Worm (Caenorhabditis elegans) whole organism, L1 larva: ENCODE measurements around the gene abi-1.

Experiments
- C16A3.4 ChIP-seq: fragments of 150-350 bp; optimal IDR thresholded peaks from 2 replicates; lab custom pipeline; 2014; ENCODE audit warnings: missing biosample characterization, missing genetic modification characterization
- F16B12.6 ChIP-seq: fragments of 150-350 bp; optimal IDR thresholded peaks from 2 replicates; lab custom pipeline; 2014; ENCODE audit warnings: missing biosample characterization, missing genetic modification characterization
- aha-1 ChIP-seq: fragments of 150-350 bp; optimal IDR thresholded peaks from 2 replicates; lab custom pipeline; 2014; ENCODE audit warnings: missing biosample characterization, missing genetic modification characterization
- alr-1 ChIP-seq: fragments of 200-800 bp; sonication (Bioruptor generic); optimal IDR thresholded peaks from 2 replicates; lab custom pipeline; 2018; ENCODE audit warnings: borderline replicate concordance, mild to moderate bottlenecking, missing genetic modification characterization, missing compliant biosample characterization
- ceh-8 ChIP-seq: fragments of 200-800 bp; sonication (Bioruptor generic); optimal IDR thresholded peaks from 2 replicates; lab custom pipeline; 2018; ENCODE audit warnings: mild to moderate bottlenecking, missing genetic modification characterization, moderate library complexity, missing compliant biosample characterization
- ceh-82 ChIP-seq, 3 experiments: fragments of 150-350 bp in 1 of 3; sonication (generic microtip) in 2 of 3; optimal IDR thresholded peaks; 2 replicates each; lab custom pipeline; 2014 to 2017; ENCODE audit warnings: missing biosample characterization in 3 of 3, missing genetic modification characterization in 3 of 3
- ceh-88 ChIP-seq: fragments of 200-800 bp; sonication (Bioruptor generic); IDR thresholded peaks from 2 replicates; pipeline ENCODE4 v1.3.6; 2022; ENCODE audit warnings: missing genetic modification characterization, missing compliant biosample characterization
- ces-1 ChIP-seq: fragments of 150-350 bp; optimal IDR thresholded peaks from 2 replicates; lab custom pipeline; 2014; ENCODE audit warnings: missing biosample characterization, missing genetic modification reagents, missing genetic modification characterization
- dpl-1 ChIP-seq, 3 experiments: fragments of 150-350 bp in 2 of 3; sonication (generic microtip) in 1 of 3; optimal IDR thresholded peaks; 2 replicates each; lab custom pipeline; 2014 to 2017; ENCODE audit warnings: missing biosample characterization in 3 of 3, missing genetic modification characterization in 3 of 3, missing genetic modification reagents in 3 of 3
- dsc-1 ChIP-seq: sonication (generic microtip); optimal IDR thresholded peaks from 2 replicates; lab custom pipeline; 2016; ENCODE audit warnings: mild to moderate bottlenecking, missing genetic modification characterization, missing compliant biosample characterization
- efl-1 ChIP-seq, 4 experiments: fragments of 150-350 bp; optimal IDR thresholded peaks in 3 of 4; peaks in 1 of 4; 1 replicate in 1 of 4; 2 replicates in 3 of 4; lab custom pipeline; 2014; ENCODE audit warnings: missing biosample characterization in 2 of 4, missing genetic modification characterization in 2 of 4, missing genetic modification reagents in 2 of 4
- egl-13 ChIP-seq: sonication (generic microtip); optimal IDR thresholded peaks from 2 replicates; lab custom pipeline; 2016; ENCODE audit warnings: missing genotype, missing genetic modification reagents, missing genetic modification characterization, missing compliant biosample characterization
- egl-27 ChIP-seq, 2 experiments: fragments of 150-350 bp in 1 of 2; sonication (generic microtip); optimal IDR thresholded peaks; 3 replicates each; lab custom pipeline; 2017 to 2018; ENCODE audit warnings: missing biosample characterization in 2 of 2, missing genetic modification characterization in 2 of 2, missing genetic modification reagents in 2 of 2
- ets-5 ChIP-seq: fragments of 200-800 bp; sonication (Bioruptor generic); IDR thresholded peaks from 2 replicates; pipeline ENCODE4 v1.3.6; 2022; ENCODE audit warnings: missing genetic modification characterization, missing compliant biosample characterization
- fkh-8 ChIP-seq: sonication (generic microtip); optimal IDR thresholded peaks from 2 replicates; lab custom pipeline; 2016; ENCODE audit warnings: mild to moderate bottlenecking, missing genetic modification characterization, missing compliant biosample characterization
- fos-1 ChIP-seq: fragments of 150-350 bp; optimal IDR thresholded peaks from 2 replicates; lab custom pipeline; 2014; ENCODE audit warnings: missing biosample characterization, missing genetic modification characterization
- grh-1 ChIP-seq: fragments of 200-800 bp; sonication (Bioruptor generic); IDR thresholded peaks from 2 replicates; pipeline ENCODE4 v1.3.6; 2022; ENCODE audit warnings: missing genetic modification reagents, missing genetic modification characterization, missing compliant biosample characterization
- hlh-17 ChIP-seq: fragments of 200-800 bp; sonication (Bioruptor generic); optimal IDR thresholded peaks from 2 replicates; lab custom pipeline; 2018; ENCODE audit warnings: missing genetic modification characterization, mild to moderate bottlenecking, missing compliant biosample characterization, moderate library complexity, borderline replicate concordance
- hlh-4 ChIP-seq: sonication (generic microtip); optimal IDR thresholded peaks from 2 replicates; lab custom pipeline; 2016; ENCODE audit warnings: mild to moderate bottlenecking, missing genetic modification characterization, missing compliant biosample characterization
- irx-1 ChIP-seq: sonication (generic microtip); optimal IDR thresholded peaks from 2 replicates; lab custom pipeline; 2016; ENCODE audit warnings: missing genetic modification characterization, missing compliant biosample characterization
- jun-1 ChIP-seq: fragments of 150-350 bp; optimal IDR thresholded peaks from 2 replicates; lab custom pipeline; 2014; ENCODE audit warnings: missing biosample characterization, missing genetic modification reagents, missing genetic modification characterization
- lin-14 ChIP-seq: fragments of 200-800 bp; sonication (Bioruptor generic); optimal IDR thresholded peaks from 2 replicates; lab custom pipeline; 2018; ENCODE audit warnings: mild to moderate bottlenecking, missing genetic modification characterization, moderate library complexity, missing compliant biosample characterization
- lin-15B ChIP-seq: fragments of 150-350 bp; sonication (generic microtip); optimal IDR thresholded peaks from 3 replicates; lab custom pipeline; 2014; ENCODE audit warnings: missing biosample characterization, missing genetic modification characterization
- lir-3 ChIP-seq: sonication (generic microtip); optimal IDR thresholded peaks from 2 replicates; lab custom pipeline; 2016; ENCODE audit warnings: mild to moderate bottlenecking, missing genetic modification characterization, moderate library complexity, missing compliant biosample characterization; ENCODE audit not compliant: poor library complexity
- lsy-2 ChIP-seq, 2 experiments: fragments of 150-350 bp; optimal IDR thresholded peaks; 2 replicates each; lab custom pipeline; 2014; ENCODE audit warnings: missing biosample characterization in 2 of 2, missing genetic modification characterization in 2 of 2
- mdl-1 ChIP-seq, 2 experiments: fragments of 150-350 bp; optimal IDR thresholded peaks; 2 replicates each; lab custom pipeline; 2014 to 2017; ENCODE audit warnings: missing biosample characterization in 2 of 2, missing genetic modification characterization in 2 of 2, inconsistent platforms in 1 of 2
- mef-2 ChIP-seq: fragments of 150-350 bp; optimal IDR thresholded peaks from 2 replicates; lab custom pipeline; 2014; ENCODE audit warnings: missing biosample characterization, missing genetic modification characterization
- nhr-11 ChIP-seq: fragments of 150-350 bp; optimal IDR thresholded peaks from 2 replicates; lab custom pipeline; 2014; ENCODE audit warnings: missing biosample characterization, missing genetic modification characterization
- nhr-12 ChIP-seq: sonication (generic microtip); optimal IDR thresholded peaks from 2 replicates; lab custom pipeline; 2017; ENCODE audit warnings: missing biosample characterization, missing genetic modification characterization
- nhr-20 ChIP-seq: sonication (generic microtip); optimal IDR thresholded peaks from 2 replicates; lab custom pipeline; 2016; ENCODE audit warnings: mild to moderate bottlenecking, missing genetic modification characterization, missing compliant biosample characterization
- nhr-28 ChIP-seq: fragments of 150-350 bp; optimal IDR thresholded peaks from 2 replicates; lab custom pipeline; 2014; ENCODE audit warnings: missing biosample characterization, missing genetic modification characterization
- nhr-47 ChIP-seq: sonication (generic microtip); optimal IDR thresholded peaks from 2 replicates; lab custom pipeline; 2016; ENCODE audit warnings: mild to moderate bottlenecking, missing genetic modification characterization, moderate library complexity, missing compliant biosample characterization
- nhr-71 ChIP-seq: sonication (generic microtip); optimal IDR thresholded peaks from 2 replicates; lab custom pipeline; 2016; ENCODE audit warnings: mild to moderate bottlenecking, missing genetic modification characterization, moderate library complexity, missing compliant biosample characterization
- nhr-76 ChIP-seq: sonication (generic microtip); optimal IDR thresholded peaks from 2 replicates; lab custom pipeline; 2017; ENCODE audit warnings: missing biosample characterization, missing genetic modification characterization
- nhr-84 ChIP-seq: sonication (generic microtip); optimal IDR thresholded peaks from 2 replicates; lab custom pipeline; 2017; ENCODE audit warnings: missing biosample characterization, missing genetic modification characterization
- nhr-85 ChIP-seq: sonication (generic microtip); peaks from one replicate; lab custom pipeline; 2016; ENCODE audit warnings: missing genetic modification characterization, inconsistent platforms, missing compliant biosample characterization
- pqm-1 ChIP-seq: sonication (generic microtip); optimal IDR thresholded peaks from 3 replicates; lab custom pipeline; 2017; ENCODE audit warnings: missing biosample characterization, missing genetic modification characterization
- rnt-1 ChIP-seq: sonication (generic microtip); optimal IDR thresholded peaks from 2 replicates; lab custom pipeline; 2016; ENCODE audit warnings: mild to moderate bottlenecking, missing genetic modification characterization, moderate library complexity, missing compliant biosample characterization
- skn-1 ChIP-seq: fragments of 150-350 bp; optimal IDR thresholded peaks from 2 replicates; lab custom pipeline; 2014; ENCODE audit warnings: missing biosample characterization, missing genetic modification characterization
- snu-23 ChIP-seq: sonication (generic microtip); optimal IDR thresholded peaks from 2 replicates; lab custom pipeline; 2016; ENCODE audit warnings: missing genetic modification characterization, missing compliant biosample characterization
- swsn-7 ChIP-seq: sonication (generic microtip); optimal IDR thresholded peaks from 2 replicates; lab custom pipeline; 2016; ENCODE audit warnings: missing genetic modification characterization, missing compliant biosample characterization
- unc-86 ChIP-seq: sonication (generic microtip); optimal IDR thresholded peaks from 2 replicates; lab custom pipeline; 2016; ENCODE audit warnings: missing genetic modification characterization, missing compliant biosample characterization
- vab-15 ChIP-seq: sonication (generic microtip); optimal IDR thresholded peaks from 2 replicates; lab custom pipeline; 2017; ENCODE audit warnings: missing genotype, mild to moderate bottlenecking, missing genetic modification characterization, missing compliant biosample characterization
- zag-1 ChIP-seq: fragments of 150-350 bp; optimal IDR thresholded peaks from 2 replicates; lab custom pipeline; 2014; ENCODE audit warnings: missing biosample characterization, missing genetic modification characterization
- zip-4 ChIP-seq: fragments of 200-800 bp; sonication (Bioruptor generic); optimal IDR thresholded peaks from 2 replicates; lab custom pipeline; 2018; ENCODE audit warnings: mild to moderate bottlenecking, missing genetic modification characterization, moderate library complexity, missing compliant biosample characterization
- ztf-11 ChIP-seq, 2 experiments: sonication (generic microtip); optimal IDR thresholded peaks; 2 replicates each; lab custom pipeline; 2016 to 2017; ENCODE audit warnings: missing genetic modification characterization in 2 of 2, missing biosample characterization in 1 of 2, missing compliant biosample characterization in 1 of 2
- ztf-4 ChIP-seq: fragments of 150-350 bp; optimal IDR thresholded peaks from 2 replicates; lab custom pipeline; 2014; ENCODE audit warnings: missing biosample characterization, missing genetic modification characterization

The abi-1 gene

ce11 chrIII:5708024-5708423 lies 15.5 kb upstream of the abi-1 start:
- no peak for TF ChIP-seq egl-13 (tag; lab: Kevin White, UChicago)
- peak; percentile 55 for TF ChIP-seq lin-14 (GFP tag; lab: Kevin White, UChicago)
- peak; percentile 50 for TF ChIP-seq rnt-1 (tag; lab: Kevin White, UChicago)
- peak; percentile 37 for TF ChIP-seq dsc-1 (tag; lab: Kevin White, UChicago)
- TF ChIP-seq lsy-2 (tag; optimal IDR thresholded peaks at IDR 0.05; lab: Kevin White, UChicago) = peak in 1 of 2 experiments; percentile 19
- peak; percentile 25 for TF ChIP-seq nhr-71
- no peak for TF ChIP-seq nhr-20 (tag; lab: Kevin White, UChicago)

DNA sequence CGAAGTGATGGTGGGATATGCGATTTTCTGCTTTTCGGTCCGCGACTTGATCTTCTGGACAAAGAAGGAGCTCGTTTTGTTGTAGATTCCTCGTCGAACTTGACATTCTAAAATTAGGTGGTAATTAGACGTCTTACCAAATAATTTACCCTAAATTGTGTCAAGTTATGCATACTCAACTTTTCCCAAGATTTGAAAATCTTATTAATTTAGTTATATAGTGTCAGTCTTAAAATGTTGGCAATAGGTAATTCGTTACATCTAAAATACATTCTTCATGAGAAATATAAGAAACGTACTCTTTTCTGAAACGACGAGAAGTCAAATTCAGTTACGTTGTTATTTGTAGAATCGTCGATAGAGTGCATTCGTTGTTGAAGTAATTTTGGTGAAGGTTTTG lies 15.0 kb upstream of the abi-1 start:
- TF ChIP-seq dpl-1 (GFP tag; optimal IDR thresholded peaks at IDR 0.05; lab: Kevin White, UChicago) (no peak), alr-1 (peak; percentile 99)

DNA sequence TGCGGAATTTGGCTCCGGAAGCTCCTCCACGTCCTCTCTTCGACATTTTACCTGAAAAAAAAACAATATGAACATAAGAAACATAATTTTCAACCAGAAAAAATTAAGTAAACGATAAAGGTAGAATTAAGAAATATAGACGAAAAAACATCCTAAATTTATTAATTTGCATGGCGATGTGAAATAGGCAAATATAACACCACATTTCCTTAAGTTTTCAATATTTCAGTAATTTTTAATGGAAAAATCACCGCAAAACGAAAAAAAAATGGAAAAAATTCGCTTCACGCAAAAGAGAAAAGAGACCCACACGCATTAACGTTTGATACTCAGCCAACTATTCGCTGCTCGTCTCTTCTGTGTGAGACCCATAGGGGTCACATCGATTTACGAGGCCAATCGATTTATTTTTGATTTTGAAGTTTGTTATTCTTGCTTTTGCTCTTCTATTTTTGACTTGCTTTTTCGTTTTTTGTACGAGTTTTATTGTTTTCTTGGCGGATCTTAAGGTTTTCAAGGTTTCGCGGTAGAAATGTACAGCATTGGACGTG lies 13.6 kb upstream of the abi-1 start, which contains the start of gene rpl-23:
rpl-23 (minus strand) TSS at position 51 of the 551 bp plus-strand sequence.
- peak; percentile 94 to 97 for TF ChIP-seq lsy-2 (tag; optimal IDR thresholded peaks at IDR 0.05; lab: Kevin White, UChicago)
- no peak for TF ChIP-seq hlh-17 (GFP tag; lab: Kevin White, UChicago)
- TF ChIP-seq fkh-8 (tag; lab: Kevin White, UChicago) = peak; percentile 91
- TF ChIP-seq nhr-28 (tag; lab: Kevin White, UChicago) = no peak
- no peak for TF ChIP-seq pqm-1
- TF ChIP-seq zag-1 (tag; lab: Kevin White, UChicago) = peak; percentile 36
- peak; percentile 88 for TF ChIP-seq swsn-7 (tag; lab: Kevin White, UChicago)
- TF ChIP-seq C16A3.4 (tag; lab: Kevin White, UChicago) = peak; percentile 98
- TF ChIP-seq ceh-8 (GFP tag; lab: Kevin White, UChicago) = peak; percentile 15
- TF ChIP-seq ztf-4 (tag; lab: Kevin White, UChicago) = peak; percentile 79
- TF ChIP-seq efl-1 (optimal IDR thresholded peaks at IDR 0.05; lab: Kevin White, UChicago) = peak; percentile 92 to 95
- TF ChIP-seq efl-1 (GFP tag; optimal IDR thresholded peaks at IDR 0.05 in 1 of 2; lab: Kevin White, UChicago) = peak; percentile 84 to 98
- peak; percentile 80 for TF ChIP-seq nhr-11 (tag; lab: Kevin White, UChicago)
- TF ChIP-seq nhr-12 (tag; lab: Kevin White, UChicago) = no peak
- peak; percentile 95 for TF ChIP-seq nhr-85 (tag; lab: Kevin White, UChicago)
- peak; percentile 97 for TF ChIP-seq skn-1 (tag; lab: Kevin White, UChicago)
- peak; percentile 92 for TF ChIP-seq fos-1 (tag; lab: Kevin White, UChicago)
- TF ChIP-seq lin-15B (tag; lab: Kevin White, UChicago) = peak; percentile 85
- TF ChIP-seq nhr-76 (tag; lab: Kevin White, UChicago) = no peak
- peak; percentile 93 for TF ChIP-seq lin-14 (GFP tag; lab: Kevin White, UChicago)
- TF ChIP-seq snu-23 (GFP tag; lab: Kevin White, UChicago) = peak; percentile 97
- no peak for TF ChIP-seq hlh-4
- peak in 1 of 2 experiments; percentile 83 for TF ChIP-seq mdl-1 (tag; optimal IDR thresholded peaks at IDR 0.05; lab: Kevin White, UChicago)
- no peak for TF ChIP-seq ets-5 (GFP tag; lab: Robert Waterston, UW)
- TF ChIP-seq ceh-88 = peak; percentile 71
- peak; percentile 80 for TF ChIP-seq unc-86
- TF ChIP-seq irx-1 (tag; lab: Kevin White, UChicago) = peak; percentile 74
- peak; percentile 56 for TF ChIP-seq egl-13 (tag; lab: Kevin White, UChicago)
- peak; percentile 90 for TF ChIP-seq jun-1
- peak; percentile 27 for TF ChIP-seq mef-2 (tag; lab: Kevin White, UChicago)
- TF ChIP-seq zip-4 = peak; percentile 71
- TF ChIP-seq ztf-11 (tag; optimal IDR thresholded peaks at IDR 0.05; lab: Kevin White, UChicago) = peak in 1 of 2 experiments; percentile 39
- TF ChIP-seq rnt-1 (tag; lab: Kevin White, UChicago) = peak; percentile 90
- TF ChIP-seq ces-1 (GFP tag; lab: Kevin White, UChicago) = no peak
- TF ChIP-seq vab-15 (tag; lab: Kevin White, UChicago) = peak; percentile 81
- TF ChIP-seq nhr-47 (tag; lab: Kevin White, UChicago) = peak; percentile 91
- TF ChIP-seq nhr-84 (tag; lab: Kevin White, UChicago) = peak; percentile 47
- peak; percentile 91 to 97 (median 96) for TF ChIP-seq ceh-82 (tag; optimal IDR thresholded peaks at IDR 0.05; lab: Kevin White, UChicago)
- peak; percentile 62 for TF ChIP-seq F16B12.6 (tag; lab: Kevin White, UChicago)
- TF ChIP-seq aha-1 (tag; lab: Kevin White, UChicago) = peak; percentile 30
- peak; percentile 14 to 16 for TF ChIP-seq egl-27 (tag; optimal IDR thresholded peaks at IDR 0.05; lab: Kevin White, UChicago)
- peak; percentile 80 for TF ChIP-seq lir-3 (tag; lab: Kevin White, UChicago)
- TF ChIP-seq grh-1 (GFP tag; lab: Robert Waterston, UW) = peak; percentile 70
